Worm (Caenorhabditis elegans) whole organism, midembryonic: ENCODE data around the gene elt-2.

Source experiments
- klf-2 ChIP-seq: fragments of 200-800 bp; sonication (Bioruptor generic); conservative IDR thresholded peaks from 2 replicates; pipeline ENCODE4 v1.3.6; 2022; ENCODE audit warnings: missing genetic modification reagents, missing genetic modification characterization, missing compliant biosample characterization
- med-1 ChIP-seq: sonication (generic microtip); optimal IDR thresholded peaks from 2 replicates; lab custom pipeline; 2017; ENCODE audit warnings: missing genetic modification characterization, mild to moderate bottlenecking, missing compliant biosample characterization, antibody characterized with exemption, missing genetic modification reagents; ENCODE audit not compliant: insufficient read depth
- ref-1 ChIP-seq: fragments of 200-800 bp; sonication (Bioruptor generic); conservative IDR thresholded peaks from 2 replicates; pipeline ENCODE4 v1.3.6; 2022; ENCODE audit warnings: missing genetic modification reagents, missing genetic modification characterization, missing compliant biosample characterization
- ztf-23 ChIP-seq: fragments of 200-800 bp; sonication (Bioruptor generic); IDR thresholded peaks from 2 replicates; pipeline ENCODE4 v1.3.6; 2022; ENCODE audit warnings: missing genetic modification reagents, missing genetic modification characterization, missing compliant biosample characterization
- ztf-29 ChIP-seq: fragments of 200-800 bp; sonication (Bioruptor generic); IDR thresholded peaks from 2 replicates; pipeline ENCODE4 v1.3.6; 2022; ENCODE audit warnings: missing genetic modification reagents, missing genetic modification characterization, missing compliant biosample characterization

ce11 chrX:10491044-10491443 is 10.0 kb downstream of the elt-2 start, which contains the start of gene C33D3.5:
- TF ChIP-seq ztf-29 (GFP tag; lab: Robert Waterston, UW) = no peak
- TF ChIP-seq klf-2 (GFP tag; lab: Robert Waterston, UW) = no peak
- no peak for TF ChIP-seq med-1 (GFP tag; lab: Kevin White, UChicago)
- TF ChIP-seq ztf-23 (GFP tag; lab: Robert Waterston, UW) = no peak
- TF ChIP-seq ref-1 (GFP tag; lab: Robert Waterston, UW) = no peak
